Fruit fly (Drosophila melanogaster) whole organism, embryonic: ENCODE data around the gene Nup153.

Source experiments
- Antp ChIP-seq: fragments of 200-800 bp; sonication (Bioruptor generic); optimal IDR thresholded peaks from 3 replicates; lab custom pipeline; 2016; ENCODE audit warnings: missing biosample characterization, missing genetic modification characterization
- CG11247 ChIP-seq: fragments of 200-800 bp; sonication (Bioruptor generic); IDR thresholded peaks from 2 replicates; pipeline ENCODE4 v1.3.6; 2022; ENCODE audit warnings: missing biosample characterization, missing genetic modification characterization
- CG12942 ChIP-seq: fragments of 200-800 bp; sonication (Bioruptor generic); optimal IDR thresholded peaks from 3 replicates; lab custom pipeline; 2016; ENCODE audit warnings: missing biosample characterization, missing genetic modification characterization
- CG13296 ChIP-seq: fragments of 200-800 bp; sonication (Bioruptor generic); optimal IDR thresholded peaks from 3 replicates; lab custom pipeline; 2018; ENCODE audit warnings: missing biosample characterization, mild to moderate bottlenecking, missing genetic modification characterization
- CG14965 ChIP-seq: fragments of 200-800 bp; sonication (Bioruptor generic); optimal IDR thresholded peaks from 2 replicates; lab custom pipeline; 2016; ENCODE audit warnings: missing biosample characterization, missing genetic modification characterization, borderline replicate concordance
- CG15011 ChIP-seq: fragments of 200-800 bp; sonication (Bioruptor generic); optimal IDR thresholded peaks from 3 replicates; lab custom pipeline; 2018; ENCODE audit warnings: missing biosample characterization, mild to moderate bottlenecking, missing genetic modification characterization
- CG17385 ChIP-seq: fragments of 200-800 bp; sonication (Bioruptor generic); optimal IDR thresholded peaks from 3 replicates; lab custom pipeline; 2018; ENCODE audit warnings: missing biosample characterization, mild to moderate bottlenecking, missing genetic modification characterization
- CG18011 ChIP-seq: fragments of 200-800 bp; sonication (Bioruptor generic); optimal IDR thresholded peaks from 2 replicates; lab custom pipeline; 2017; ENCODE audit warnings: missing biosample characterization, missing genetic modification characterization, mild to moderate bottlenecking, moderate library complexity, missing genotype
- CG2199 ChIP-seq: fragments of 200-800 bp; sonication (Bioruptor generic); IDR thresholded peaks from 3 replicates; pipeline ENCODE4 v1.3.6; 2022; ENCODE audit warnings: missing biosample characterization, missing genetic modification characterization
- CG33557 ChIP-seq: fragments of 200-800 bp; sonication (Bioruptor generic); optimal IDR thresholded peaks from 2 replicates; lab custom pipeline; 2019; ENCODE audit warnings: missing biosample characterization, mild to moderate bottlenecking, missing genetic modification characterization, moderate library complexity
- CG6254 ChIP-seq: fragments of 200-800 bp; sonication (Bioruptor generic); optimal IDR thresholded peaks from 3 replicates; lab custom pipeline; 2017; ENCODE audit warnings: mild to moderate bottlenecking, missing biosample characterization, missing genetic modification reagents, missing genetic modification characterization
- CG8290 ChIP-seq, 3 experiments: fragments of 200-800 bp; sonication (Bioruptor generic); optimal IDR thresholded peaks; 2 replicates each; lab custom pipeline; 2016 to 2019; ENCODE audit warnings: missing biosample characterization in 3 of 3, missing genetic modification characterization in 3 of 3, mild to moderate bottlenecking in 2 of 3, moderate library complexity in 1 of 3
- CG8388 ChIP-seq: fragments of 200-800 bp; sonication (Bioruptor generic); optimal IDR thresholded peaks from 2 replicates; lab custom pipeline; 2019; ENCODE audit warnings: missing biosample characterization, mild to moderate bottlenecking, missing genetic modification characterization, moderate library complexity
- CG9437 ChIP-seq: fragments of 200-800 bp; sonication (Bioruptor generic); optimal IDR thresholded peaks from 2 replicates; lab custom pipeline; 2018; ENCODE audit warnings: missing biosample characterization, mild to moderate bottlenecking, missing genetic modification characterization
- Camta ChIP-seq: fragments of 200-800 bp; sonication (Bioruptor generic); optimal IDR thresholded peaks from 2 replicates; lab custom pipeline; 2016; ENCODE audit warnings: missing biosample characterization, missing genetic modification characterization
- D19B ChIP-seq: fragments of 200-800 bp; sonication (Bioruptor generic); optimal IDR thresholded peaks from 2 replicates; lab custom pipeline; 2017; ENCODE audit warnings: missing biosample characterization, mild to moderate bottlenecking, missing genetic modification characterization
- Dbx ChIP-seq: fragments of 200-800 bp; sonication (Bioruptor generic); IDR thresholded peaks from 3 replicates; pipeline ENCODE4 v1.3.6; 2022; ENCODE audit warnings: missing biosample characterization, missing genetic modification characterization
- Dfd ChIP-seq, 2 experiments: fragments of >200 bp; optimal IDR thresholded peaks; 2 replicates each; lab custom pipeline; 2017; ENCODE audit warnings: missing biosample characterization in 2 of 2, missing genetic modification characterization in 2 of 2
- Ets65A ChIP-seq: fragments of 200-800 bp; sonication (Bioruptor generic); peaks from one replicate; lab custom pipeline; 2016; ENCODE audit warnings: missing biosample characterization, missing genetic modification characterization
- Gsc ChIP-seq: fragments of 200-800 bp; sonication (Bioruptor generic); IDR thresholded peaks from 2 replicates; pipeline ENCODE4 v1.3.6; 2022; ENCODE audit warnings: missing biosample characterization, missing genetic modification characterization
- HLH4C ChIP-seq: fragments of 200-800 bp; sonication (Bioruptor generic); IDR thresholded peaks from 3 replicates; pipeline ENCODE4 v1.3.6; 2022; ENCODE audit warnings: missing biosample characterization, missing genetic modification characterization; ENCODE audit not compliant: partially characterized antibody
- Hr3 ChIP-seq: fragments of 200-800 bp; sonication (Bioruptor generic); optimal IDR thresholded peaks from 3 replicates; lab custom pipeline; 2016; ENCODE audit warnings: missing biosample characterization, missing genetic modification characterization
- Hr39 ChIP-seq: fragments of >200 bp; optimal IDR thresholded peaks from 2 replicates; lab custom pipeline; 2017
- Hr78 ChIP-seq, 2 experiments: fragments of 200-800 bp in 1 of 2; fragments of >200 bp in 1 of 2; sonication (Bioruptor generic) in 1 of 2; optimal IDR thresholded peaks; 2 replicates each; lab custom pipeline; 2017 to 2019; ENCODE audit warnings: missing biosample characterization in 2 of 2, missing genetic modification characterization in 2 of 2, mild to moderate bottlenecking in 1 of 2, moderate library complexity in 1 of 2
- Kr ChIP-seq: fragments of 200-800 bp; sonication (Bioruptor generic); optimal IDR thresholded peaks from 2 replicates; lab custom pipeline; 2017; ENCODE audit warnings: missing biosample characterization, mild to moderate bottlenecking, missing genetic modification characterization
- NFAT ChIP-seq: fragments of 200-800 bp; sonication (Bioruptor generic); IDR thresholded peaks from 2 replicates; pipeline ENCODE4 v1.3.6; 2022; ENCODE audit warnings: missing biosample characterization, missing genetic modification characterization
- PHDP ChIP-seq: fragments of 200-800 bp; sonication (Bioruptor generic); optimal IDR thresholded peaks from 3 replicates; lab custom pipeline; 2018; ENCODE audit warnings: missing biosample characterization, mild to moderate bottlenecking, missing genetic modification characterization, moderate library complexity
- Rfx ChIP-seq: fragments of 200-800 bp; sonication (Bioruptor generic); IDR thresholded peaks from 2 replicates; pipeline ENCODE4 v1.3.6; 2022; ENCODE audit warnings: missing biosample characterization, missing genetic modification characterization
- Sry-δ ChIP-seq: fragments of 200-800 bp; sonication (Bioruptor generic); optimal IDR thresholded peaks from 2 replicates; lab custom pipeline; 2016; ENCODE audit warnings: missing biosample characterization, missing genetic modification characterization
- Stat92E ChIP-seq, 3 experiments: fragments of >200 bp in 2 of 3; fragments of 200-800 bp in 1 of 3; sonication (Bioruptor generic) in 1 of 3; optimal IDR thresholded peaks; 2 replicates each; lab custom pipeline; 2017 to 2019; ENCODE audit warnings: missing biosample characterization in 3 of 3, missing genetic modification characterization in 3 of 3, mild to moderate bottlenecking in 1 of 3, moderate library complexity in 1 of 3
- Trl ChIP-seq, 3 experiments: fragments of >200 bp in 2 of 3; fragments of 200-800 bp in 1 of 3; sonication (Bioruptor generic) in 1 of 3; optimal IDR thresholded peaks; 2 replicates in 1 of 3; 3 replicates in 2 of 3; lab custom pipeline; 2016 to 2017; ENCODE audit warnings: missing biosample characterization in 1 of 3, missing genetic modification characterization in 1 of 3
- cas ChIP-seq: fragments of 200-800 bp; sonication (Bioruptor generic); IDR thresholded peaks from 2 replicates; pipeline ENCODE4 v1.3.6; 2022; ENCODE audit warnings: missing biosample characterization, missing genetic modification characterization
- crol ChIP-seq: fragments of 200-800 bp; sonication (Bioruptor generic); IDR thresholded peaks from 2 replicates; pipeline ENCODE4 v1.3.6; 2022; ENCODE audit warnings: missing biosample characterization, missing genetic modification characterization
- emc ChIP-seq: fragments of 200-800 bp; sonication (Bioruptor generic); optimal IDR thresholded peaks from 2 replicates; lab custom pipeline; 2016; ENCODE audit warnings: missing biosample characterization, missing genetic modification characterization
- en ChIP-seq: fragments of 200-800 bp; sonication (Bioruptor generic); optimal IDR thresholded peaks from 2 replicates; lab custom pipeline; 2016; ENCODE audit warnings: missing biosample characterization, missing genetic modification characterization
- exex ChIP-seq: fragments of 200-800 bp; sonication (Bioruptor generic); optimal IDR thresholded peaks from 4 replicates; lab custom pipeline; 2018; ENCODE audit warnings: missing biosample characterization, mild to moderate bottlenecking, missing genetic modification characterization, moderate library complexity
- gsb-n ChIP-seq: fragments of 200-800 bp; sonication (Bioruptor generic); optimal IDR thresholded peaks from 3 replicates; lab custom pipeline; 2018; ENCODE audit warnings: missing biosample characterization, mild to moderate bottlenecking, missing genetic modification characterization
- h ChIP-seq: fragments of >200 bp; optimal IDR thresholded peaks from 2 replicates; lab custom pipeline; 2017
- insv ChIP-seq, 2 experiments: fragments of 200-800 bp; sonication (Bioruptor generic); optimal IDR thresholded peaks; 3 replicates each; lab custom pipeline; 2016 to 2018; ENCODE audit warnings: missing biosample characterization in 2 of 2, missing genetic modification characterization in 2 of 2
- lab ChIP-seq: fragments of 200-800 bp; sonication (Bioruptor generic); optimal IDR thresholded peaks from 3 replicates; lab custom pipeline; 2017; ENCODE audit warnings: missing biosample characterization, missing genetic modification characterization, mild to moderate bottlenecking, moderate library complexity, missing genetic modification reagents
- pan ChIP-seq, 4 experiments: fragments of >200 bp in 3 of 4; fragments of 200-800 bp in 1 of 4; sonication (Bioruptor generic) in 1 of 4; optimal IDR thresholded peaks in 3 of 4; IDR thresholded peaks in 1 of 4; 2 replicates each; pipeline versions ENCODE4 v1.3.6 to Lab custom; 2017 to 2022; ENCODE audit warnings: missing biosample characterization in 2 of 4, missing genetic modification characterization in 2 of 4, mixed read lengths in 1 of 4
- phol ChIP-seq: fragments of 200-800 bp; sonication (Bioruptor generic); optimal IDR thresholded peaks from 3 replicates; lab custom pipeline; 2018; ENCODE audit warnings: missing biosample characterization, mild to moderate bottlenecking, missing genetic modification characterization, moderate library complexity
- pnt ChIP-seq: fragments of 200-800 bp; sonication (Bioruptor generic); optimal IDR thresholded peaks from 3 replicates; lab custom pipeline; 2016; ENCODE audit warnings: missing biosample characterization, missing genetic modification characterization
- repo ChIP-seq: fragments of 200-800 bp; sonication (Bioruptor generic); optimal IDR thresholded peaks from 2 replicates; lab custom pipeline; 2016; ENCODE audit warnings: missing biosample characterization, missing genetic modification characterization
- ro ChIP-seq: fragments of 200-800 bp; sonication (Bioruptor generic); IDR thresholded peaks from 2 replicates; pipeline ENCODE4 v1.3.6; 2022; ENCODE audit warnings: missing biosample characterization, missing genetic modification characterization
- schlank ChIP-seq: fragments of 200-800 bp; sonication (Bioruptor generic); optimal IDR thresholded peaks from 2 replicates; lab custom pipeline; 2018; ENCODE audit warnings: missing biosample characterization, mild to moderate bottlenecking, missing genetic modification characterization
- stwl ChIP-seq: fragments of 200-800 bp; sonication (Bioruptor generic); optimal IDR thresholded peaks from 3 replicates; lab custom pipeline; 2018; ENCODE audit warnings: missing biosample characterization, mild to moderate bottlenecking, missing genetic modification characterization, moderate library complexity
- yki ChIP-seq: fragments of >200 bp; optimal IDR thresholded peaks from 3 replicates; lab custom pipeline; 2018

Gene Nup153

dm6 chrX:16650078-16651063, 51.3 kb downstream of the Nup153 start:
- TF ChIP-seq pan (optimal IDR thresholded peaks at IDR 0.05; lab: Kevin White, UChicago): no peak
- TF ChIP-seq pan (GFP tag; optimal IDR thresholded peaks at IDR 0.05 in 1 of 2, IDR thresholded peaks at IDR 0.05 in 1 of 2): peak in 1 of 2 experiments; percentile 83
- peak; percentile 17 for TF ChIP-seq CG13296 (GFP tag; lab: Kevin White, UChicago)
- TF ChIP-seq cas (GFP tag; lab: Robert Waterston, UW): no peak
- no peak for TF ChIP-seq CG33557 (GFP tag; lab: Kevin White, UChicago)
- peak; percentile 85 for TF ChIP-seq Camta (GFP tag; lab: Kevin White, UChicago)
- no peak for TF ChIP-seq NFAT (GFP tag; lab: Robert Waterston, UW)
- no peak for TF ChIP-seq CG11247 (GFP tag; lab: Robert Waterston, UW)
- no peak for TF ChIP-seq CG8388 (GFP tag; lab: Kevin White, UChicago)
- TF ChIP-seq ro (GFP tag; lab: Robert Waterston, UW): no peak
- no peak for TF ChIP-seq Stat92E (GFP tag; optimal IDR thresholded peaks at IDR 0.05; lab: Kevin White, UChicago)
- TF ChIP-seq Gsc (GFP tag; lab: Robert Waterston, UW): no peak
- no peak for TF ChIP-seq Trl (optimal IDR thresholded peaks at IDR 0.05; lab: Kevin White, UChicago)
- TF ChIP-seq Trl (GFP tag; optimal IDR thresholded peaks at IDR 0.05; lab: Kevin White, UChicago): peak; percentile 81
- no peak for TF ChIP-seq D19B
- TF ChIP-seq CG17385 (GFP tag; lab: Kevin White, UChicago): peak; percentile 19
- TF ChIP-seq PHDP (tag; lab: Kevin White, UChicago): no peak
- no peak for TF ChIP-seq Rfx
- no peak for TF ChIP-seq emc
- TF ChIP-seq CG6254 (GFP tag; lab: Kevin White, UChicago): no peak
- peak; percentile 93 for TF ChIP-seq Ets65A (GFP tag; lab: Kevin White, UChicago)
- no peak for TF ChIP-seq Dbx (GFP tag; lab: Robert Waterston, UW)
- no peak for TF ChIP-seq Sry-δ (GFP tag; lab: Kevin White, UChicago)
- TF ChIP-seq CG12942 (GFP tag; lab: Kevin White, UChicago): no peak
- peak; percentile 53 for TF ChIP-seq lab (GFP tag; lab: Kevin White, UChicago)
- no peak for TF ChIP-seq CG9437
- TF ChIP-seq CG14965 (GFP tag; lab: Kevin White, UChicago): no peak
- no peak for TF ChIP-seq CG8290 (GFP tag; optimal IDR thresholded peaks at IDR 0.05; lab: Kevin White, UChicago)
- peak in 1 of 2 experiments; percentile 15 for TF ChIP-seq CG8290 (tag; optimal IDR thresholded peaks at IDR 0.05; lab: Kevin White, UChicago)
- no peak for TF ChIP-seq yki (lab: Kevin White, UChicago)
- TF ChIP-seq Hr78 (GFP tag; optimal IDR thresholded peaks at IDR 0.05; lab: Kevin White, UChicago): peak in 1 of 2 experiments; percentile 30
- no peak for TF ChIP-seq Kr (GFP tag; lab: Kevin White, UChicago)
- TF ChIP-seq CG2199 (GFP tag; lab: Robert Waterston, UW): 0 out of 3 replicates have a peak, but pooled peaks have one; percentile 48
- peak; percentile 85 for TF ChIP-seq Antp (GFP tag; lab: Kevin White, UChicago)
- TF ChIP-seq CG15011 (GFP tag; lab: Kevin White, UChicago): no peak
- no peak for TF ChIP-seq stwl (tag; lab: Kevin White, UChicago)
- TF ChIP-seq pnt (GFP tag; lab: Kevin White, UChicago): peak; percentile 70
- peak; percentile 5 for TF ChIP-seq phol (tag; lab: Kevin White, UChicago)
- TF ChIP-seq Hr39 (lab: Kevin White, UChicago): no peak
- TF ChIP-seq schlank (tag; lab: Kevin White, UChicago): peak; percentile 43
- TF ChIP-seq crol (GFP tag; lab: Robert Waterston, UW): no peak
- TF ChIP-seq HLH4C: no peak
- TF ChIP-seq insv (GFP tag; optimal IDR thresholded peaks at IDR 0.05; lab: Kevin White, UChicago): no peak
- no peak for TF ChIP-seq gsb-n (tag; lab: Kevin White, UChicago)
- TF ChIP-seq CG18011 (GFP tag; lab: Kevin White, UChicago): no peak
- TF ChIP-seq Hr3 (GFP tag; lab: Kevin White, UChicago): peak; percentile 67
- TF ChIP-seq en (GFP tag; lab: Kevin White, UChicago): peak; percentile 75
- no peak for TF ChIP-seq Dfd (GFP tag; optimal IDR thresholded peaks at IDR 0.05; lab: Kevin White, UChicago)
- TF ChIP-seq repo: no peak
- TF ChIP-seq exex: no peak
- TF ChIP-seq h: no peak
